Worm (Caenorhabditis elegans) whole organism, L4/young adult: Measurements from ENCODE around the gene C26F1.3.

Experiments used
- dao-5 ChIP-seq: sonication (generic microtip); optimal IDR thresholded peaks from 2 replicates; lab custom pipeline; 2016; ENCODE audit warnings: missing genotype, missing genetic modification characterization, moderate library complexity, missing compliant biosample characterization
- him-1 ChIP-seq: sonication (generic microtip); optimal IDR thresholded peaks from 2 replicates; lab custom pipeline; 2016; ENCODE audit warnings: missing genotype, missing genetic modification reagents, missing genetic modification characterization, missing compliant biosample characterization

DNA sequence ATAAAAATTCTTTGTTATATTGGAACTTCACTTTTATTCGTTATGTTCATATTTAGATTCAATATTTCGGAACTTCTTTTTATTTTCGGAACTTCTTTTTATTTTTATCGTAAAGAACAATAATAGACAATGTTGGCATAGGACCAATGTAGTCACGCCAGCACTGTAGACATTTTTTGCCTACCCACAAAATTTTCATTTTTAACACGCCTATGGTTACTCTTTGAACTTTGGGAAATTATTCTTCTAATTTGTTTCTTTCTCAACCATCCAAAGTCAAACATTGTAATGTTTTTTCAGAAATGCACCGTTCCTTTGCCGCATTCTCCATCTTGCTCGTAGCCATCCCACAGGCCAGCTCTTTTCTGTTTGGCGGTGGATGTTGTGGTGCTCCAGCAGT, 8.0 kb downstream of the C26F1.3 start, which contains the start of gene C26F1.1:
- TF ChIP-seq dao-5 (tag; lab: Kevin White, UChicago) = no peak
- TF ChIP-seq him-1 (tag; lab: Kevin White, UChicago) = no peak
